Fruit fly (Drosophila melanogaster): ENCODE results near the gene CG7369.
"Not testable (repeated sequence)": the region's sequence is repeated elsewhere in the genome, so short reads cannot be mapped to it uniquely, and the experiment has no call there.

Gene CG7369

dm6 chr3L:22741389-22742120 lies at the start of gene CG7369:
Gene CG7369 (plus strand): TSS chr3L:22741793.
- TF ChIP-seq noc (tag; optimal IDR thresholded peaks at IDR 0.05): peak; percentile 91

- TF ChIP-seq noc (tag; optimal IDR thresholded peaks at IDR 0.05): not testable (repeated sequence)
Observed at dm6 chr3L:22692428-22692827, 49.2 kb upstream of the CG7369 start, which contains the start of gene CG14454. Gene CG14454 (minus strand): TSS chr3L:22692528.

- no peak for TF ChIP-seq noc (tag; optimal IDR thresholded peaks at IDR 0.05)
Observed at dm6 chr3L:22693712-22694111, 47.9 kb upstream of the CG7369 start, which contains the start of the genes CG12546 and CG14453. Gene CG12546 (minus strand): TSS chr3L:22693812. Gene CG14453 (plus strand): TSS chr3L:22694083.

- TF ChIP-seq noc (tag; optimal IDR thresholded peaks at IDR 0.05): no peak
Observed at dm6 chr3L:22695653-22696052, 45.9 kb upstream of the CG7369 start, which contains the start of gene CG14452. Gene CG14452 (plus strand): TSS chr3L:22695953.

dm6 chr3L:22696930-22697329 lies 44.7 kb upstream of the CG7369 start, which contains the start of gene CG32453:
Gene CG32453 (plus strand): TSS chr3L:22697230.
- TF ChIP-seq noc (tag; optimal IDR thresholded peaks at IDR 0.05): not testable (repeated sequence)

dm6 chr3L:22699133-22699532 lies 42.5 kb upstream of the CG7369 start, which contains the start of gene CG45116:
Gene CG45116 (plus strand): TSS chr3L:22699433.
- TF ChIP-seq noc (tag; optimal IDR thresholded peaks at IDR 0.05): no peak

dm6 chr3L:22711855-22712254 lies 29.7 kb upstream of the CG7369 start, which contains the start of gene CG11370:
Gene CG11370 (plus strand): TSS chr3L:22712155.
- TF ChIP-seq noc (tag; optimal IDR thresholded peaks at IDR 0.05): no peak

- TF ChIP-seq noc (tag; optimal IDR thresholded peaks at IDR 0.05): no peak
Observed at dm6 chr3L:22713605-22714004, 28.0 kb upstream of the CG7369 start.

dm6 chr3L:22717137-22717767 lies 24.3 kb upstream of the CG7369 start, which contains the start of the genes ArfGAP3 and CG32452:
Gene ArfGAP3 (minus strand): TSS chr3L:22717577.
Gene CG32452 (plus strand): TSS chr3L:22717728.
- no peak for TF ChIP-seq noc (tag; optimal IDR thresholded peaks at IDR 0.05)

dm6 chr3L:22720694-22721270 lies 20.8 kb upstream of the CG7369 start, which contains the start of gene mael:
Gene mael (plus strand): TSS chr3L:22721203.
- not testable (repeated sequence) for TF ChIP-seq noc (tag; optimal IDR thresholded peaks at IDR 0.05)

dm6 chr3L:22721991-22722390 lies 19.6 kb upstream of the CG7369 start, which contains the start of gene CG14451:
Gene CG14451 (minus strand): TSS chr3L:22722091.
- TF ChIP-seq noc (tag; optimal IDR thresholded peaks at IDR 0.05): no peak

dm6 chr3L:22724046-22724771 lies 17.4 kb upstream of the CG7369 start:
- no peak for TF ChIP-seq noc (tag; optimal IDR thresholded peaks at IDR 0.05)

- no peak for TF ChIP-seq noc (tag; optimal IDR thresholded peaks at IDR 0.05)
Observed at dm6 chr3L:22727739-22728335, 13.8 kb upstream of the CG7369 start, which contains the start of the genes CG14450 and CG11367. Gene CG14450 (minus strand): TSS chr3L:22727789. Gene CG11367 (plus strand): TSS chr3L:22728111.

dm6 chr3L:22729466-22729865 lies 12.1 kb upstream of the CG7369 start, which contains the start of gene CG32454:
Gene CG32454 (plus strand): TSS chr3L:22729766.
- TF ChIP-seq noc (tag; optimal IDR thresholded peaks at IDR 0.05): no peak

dm6 chr3L:22731393-22731792 lies 10.2 kb upstream of the CG7369 start:
- TF ChIP-seq noc (tag; optimal IDR thresholded peaks at IDR 0.05): no peak
